Fruit fly (Drosophila melanogaster): ENCODE data around the gene senju.

Gene senju

DNA sequence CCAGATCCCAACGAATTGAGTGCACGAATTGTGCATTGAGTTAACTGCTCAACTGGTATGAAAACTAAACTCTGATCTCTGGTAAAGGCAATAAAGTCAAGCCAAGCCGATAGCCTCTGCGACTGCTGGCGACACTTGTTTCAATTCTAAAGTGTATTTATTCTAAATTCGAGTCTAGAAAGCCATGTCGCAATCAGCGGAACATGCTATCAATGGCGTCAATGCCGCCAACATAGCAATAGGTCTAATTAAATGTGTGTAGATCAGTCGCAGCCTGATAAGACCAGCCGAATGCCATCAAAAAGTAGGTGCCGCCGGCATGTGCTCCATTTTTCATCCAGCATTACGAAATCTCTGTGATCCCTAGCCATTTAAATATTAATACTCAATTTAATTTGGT is 27.1 kb upstream of the senju start:
- no peak for TF ChIP-seq fd96Ca (GFP tag; IDR thresholded peaks at IDR 0.05)
- no peak for TF ChIP-seq CG15710 (tag; optimal IDR thresholded peaks at IDR 0.05)
- TF ChIP-seq CG10348 (GFP tag; IDR thresholded peaks at IDR 0.05) = no peak
- no peak for TF ChIP-seq EcR (GFP tag; optimal IDR thresholded peaks at IDR 0.05)
- TF ChIP-seq CG14655 (GFP tag; optimal IDR thresholded peaks at IDR 0.05) = no peak
- no peak for TF ChIP-seq CG32121 (GFP tag; IDR thresholded peaks at IDR 0.05)
- TF ChIP-seq CG8301 (tag; optimal IDR thresholded peaks at IDR 0.05) = no peak

DNA sequence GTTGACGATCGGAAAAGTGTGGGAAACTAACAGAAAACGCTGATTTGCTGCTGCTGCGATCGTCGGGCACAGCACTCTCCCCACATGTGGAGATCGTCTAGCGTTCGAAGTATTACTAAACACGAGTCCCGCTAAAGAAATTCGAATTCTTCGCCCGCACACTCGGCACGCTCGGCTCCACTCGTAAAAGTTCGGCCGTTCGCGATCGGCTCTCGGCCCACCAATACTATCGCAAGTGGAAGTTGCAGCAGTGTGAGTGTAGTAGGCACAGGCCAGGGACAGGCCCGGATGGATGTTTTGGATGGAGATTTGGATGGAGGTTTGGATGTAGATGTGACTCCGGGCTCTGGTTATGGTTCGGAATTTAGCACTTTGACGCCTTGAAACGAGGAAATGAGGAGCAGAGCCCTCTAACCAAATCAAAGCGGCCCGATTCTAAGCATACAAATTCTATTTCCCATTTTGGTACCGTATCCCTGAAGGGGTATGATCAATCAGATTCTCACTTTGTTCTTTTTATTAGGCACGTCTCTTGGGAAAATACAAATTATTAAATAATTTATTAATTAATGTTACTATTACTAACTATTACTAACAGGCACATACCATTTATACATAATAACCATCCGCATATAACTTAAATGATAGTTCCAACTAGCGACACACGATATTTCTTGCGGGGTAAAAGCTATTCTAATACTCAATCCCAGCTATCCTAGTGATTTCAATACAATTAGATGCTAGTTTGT is 25.1 kb upstream of the senju start:
- no peak for TF ChIP-seq Pif1B (GFP tag; optimal IDR thresholded peaks at IDR 0.05)
- no peak for TF ChIP-seq EcR (GFP tag; optimal IDR thresholded peaks at IDR 0.05)
- TF ChIP-seq CG12605 (GFP tag; IDR thresholded peaks at IDR 0.05) = no peak
- TF ChIP-seq fd96Ca (GFP tag; IDR thresholded peaks at IDR 0.05) = 0 out of 3 replicates have a peak, but pooled peaks have one; percentile 32
- no peak for TF ChIP-seq CG34367 (tag; optimal IDR thresholded peaks at IDR 0.05)
- no peak for TF ChIP-seq CG10348 (GFP tag; IDR thresholded peaks at IDR 0.05)
- no peak for TF ChIP-seq Ets98B (GFP tag; IDR thresholded peaks at IDR 0.05)
- no peak for TF ChIP-seq CG15710 (tag; optimal IDR thresholded peaks at IDR 0.05)
- TF ChIP-seq D1 (tag; optimal IDR thresholded peaks at IDR 0.05) = no peak
- peak; percentile 11; the same call in 1 of the 2 replicates for TF ChIP-seq CG32121 (GFP tag; IDR thresholded peaks at IDR 0.05)
- no peak for TF ChIP-seq CG8159 (tag; optimal IDR thresholded peaks at IDR 0.05)
- no peak for TF ChIP-seq rn (GFP tag; IDR thresholded peaks at IDR 0.05)
- TF ChIP-seq CG9948 (tag; optimal IDR thresholded peaks at IDR 0.05) = no peak
- TF ChIP-seq Snoo (tag; optimal IDR thresholded peaks at IDR 0.05) = no peak

DNA sequence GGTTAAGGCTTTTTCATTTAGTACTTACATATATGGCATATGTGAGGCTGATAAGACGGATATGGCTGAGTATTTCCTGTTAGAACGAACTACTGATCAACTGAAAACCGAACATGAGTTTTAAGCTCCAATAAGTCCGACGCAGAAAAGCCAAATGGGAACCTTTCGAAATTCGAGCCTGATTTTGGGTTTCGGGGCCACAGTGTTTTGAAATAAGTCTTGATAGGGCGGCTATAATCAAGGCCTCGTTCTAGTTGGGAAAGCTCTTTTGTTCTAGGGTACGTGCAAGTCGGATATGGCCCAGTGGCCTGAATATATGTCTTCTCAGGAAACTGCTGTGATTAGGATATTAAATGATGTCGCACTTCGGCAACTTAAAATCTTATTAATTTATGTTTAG is 24.6 kb upstream of the senju start, which contains the start of gene vkg:
Gene vkg (minus strand): TSS at position 101 of the 400 bp plus-strand sequence.
- TF ChIP-seq CG17806 (tag; optimal IDR thresholded peaks at IDR 0.05) = no peak
- TF ChIP-seq CG8301 (tag; optimal IDR thresholded peaks at IDR 0.05) = no peak
- TF ChIP-seq fd96Ca (GFP tag; IDR thresholded peaks at IDR 0.05) = no peak
- TF ChIP-seq rn (GFP tag; IDR thresholded peaks at IDR 0.05) = no peak

DNA sequence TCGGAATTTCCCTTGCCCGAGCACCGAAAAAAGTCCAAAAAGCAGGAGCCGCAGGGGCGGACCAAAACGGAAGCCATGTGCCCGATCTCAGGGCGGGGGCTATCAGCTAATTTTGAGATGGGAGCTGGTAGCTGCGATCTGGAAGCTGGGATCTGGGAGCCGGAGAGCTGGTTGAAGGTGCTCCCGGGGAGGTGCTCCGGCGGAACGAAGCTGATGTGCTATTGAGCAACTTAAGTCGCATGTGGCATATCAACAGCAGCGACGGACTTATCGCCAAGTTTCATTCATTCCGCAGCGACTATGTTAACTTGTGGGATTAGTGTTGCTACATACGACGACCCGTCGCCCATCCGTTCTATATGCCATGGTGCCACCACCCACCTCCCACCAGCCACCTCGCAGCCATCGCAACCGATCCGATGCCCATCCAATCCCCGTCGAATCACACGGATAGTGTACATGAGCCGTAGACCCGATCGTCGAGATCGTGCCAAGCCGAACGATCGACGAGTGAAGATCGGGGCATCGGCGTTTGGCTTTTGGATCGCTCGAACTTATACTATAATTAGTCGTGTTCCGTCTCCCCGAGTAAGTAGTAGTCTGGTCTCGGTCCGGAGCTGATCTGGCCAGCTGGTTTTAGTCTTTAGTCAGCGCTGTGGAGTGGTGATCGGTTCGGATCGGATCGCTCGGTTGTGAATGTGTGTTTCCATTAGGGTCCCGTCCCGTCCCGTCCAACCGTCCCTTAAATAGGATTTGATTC is 23.4 kb upstream of the senju start, which contains the start of gene Col4a1:
Gene Col4a1 (plus strand): TSS at position 561 of the 760 bp plus-strand sequence.
- TF ChIP-seq CG13204 (GFP tag; optimal IDR thresholded peaks at IDR 0.05) = no peak
- no peak for TF ChIP-seq EcR (GFP tag; optimal IDR thresholded peaks at IDR 0.05)
- no peak for TF ChIP-seq gl (tag; optimal IDR thresholded peaks at IDR 0.05)
- TF ChIP-seq rn (GFP tag; IDR thresholded peaks at IDR 0.05) = no peak
- TF ChIP-seq CG8301 (tag; optimal IDR thresholded peaks at IDR 0.05) = no peak
- TF ChIP-seq fd96Ca (GFP tag; IDR thresholded peaks at IDR 0.05) = no peak
- TF ChIP-seq CG8159 (tag; optimal IDR thresholded peaks at IDR 0.05) = no peak
- TF ChIP-seq CG14655 (GFP tag; optimal IDR thresholded peaks at IDR 0.05) = no peak
- no peak for TF ChIP-seq CG10348 (GFP tag; IDR thresholded peaks at IDR 0.05)
- TF ChIP-seq Pif1A (GFP tag; optimal IDR thresholded peaks at IDR 0.05) = no peak
- no peak for TF ChIP-seq Ets98B (GFP tag; IDR thresholded peaks at IDR 0.05)
- TF ChIP-seq CG34367 (tag; optimal IDR thresholded peaks at IDR 0.05) = no peak
- no peak for TF ChIP-seq CG17806 (tag; optimal IDR thresholded peaks at IDR 0.05)
- no peak for TF ChIP-seq CG15710 (tag; optimal IDR thresholded peaks at IDR 0.05)
- no peak for TF ChIP-seq D1 (tag; optimal IDR thresholded peaks at IDR 0.05)
- TF ChIP-seq CG32121 (GFP tag; IDR thresholded peaks at IDR 0.05) = no peak
- TF ChIP-seq CG9948 (tag; optimal IDR thresholded peaks at IDR 0.05) = no peak
- no peak for TF ChIP-seq CG4496 (GFP tag; IDR thresholded peaks at IDR 0.05)
- no peak for TF ChIP-seq Snoo (tag; optimal IDR thresholded peaks at IDR 0.05)
- TF ChIP-seq CG12605 (GFP tag; IDR thresholded peaks at IDR 0.05) = no peak

DNA sequence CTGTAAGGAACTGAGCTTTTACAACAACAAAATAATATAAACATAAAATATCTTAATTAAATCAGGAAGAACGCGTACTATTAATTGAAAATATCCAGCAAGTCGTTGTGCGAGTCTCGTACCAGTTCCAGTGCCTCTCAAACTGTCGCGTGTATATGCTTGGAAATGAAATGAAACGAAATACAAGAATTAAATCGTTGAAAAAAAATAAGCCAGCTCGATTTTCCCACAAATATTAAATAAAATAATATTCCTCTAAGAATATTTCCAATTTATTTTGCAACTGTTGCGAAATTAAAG is 22.9 kb upstream of the senju start:
- TF ChIP-seq Pif1B (GFP tag; optimal IDR thresholded peaks at IDR 0.05) (no peak), D1 (tag; optimal IDR thresholded peaks at IDR 0.05) (no peak), CG17806 (tag; optimal IDR thresholded peaks at IDR 0.05) (no peak), fd96Ca (GFP tag; IDR thresholded peaks at IDR 0.05) (no peak), CG9948 (tag; optimal IDR thresholded peaks at IDR 0.05) (no peak), rn (GFP tag; IDR thresholded peaks at IDR 0.05) (no peak), CG15710 (tag; optimal IDR thresholded peaks at IDR 0.05) (no peak)

DNA sequence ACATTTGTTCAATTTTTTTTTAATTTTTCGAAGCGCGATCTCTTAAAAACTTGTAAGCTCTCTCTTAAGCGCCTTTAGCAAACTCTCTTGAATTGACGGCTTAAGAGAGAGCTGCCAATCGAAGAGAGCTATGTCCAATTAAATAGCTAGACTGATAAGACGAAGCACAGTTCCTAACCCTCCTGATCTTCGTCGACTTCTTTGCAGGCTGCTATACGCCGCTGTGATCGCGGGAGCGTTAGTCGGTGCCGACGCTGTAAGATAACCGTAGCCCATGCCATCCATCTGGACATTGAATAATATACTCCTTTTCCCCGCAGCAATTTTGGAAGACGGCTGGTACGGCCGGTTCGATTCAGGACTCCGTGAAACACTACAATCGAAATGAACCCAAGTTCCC is 22.1 kb upstream of the senju start:
- TF ChIP-seq Pif1A (GFP tag; optimal IDR thresholded peaks at IDR 0.05) = no peak
- no peak for TF ChIP-seq CG15710 (tag; optimal IDR thresholded peaks at IDR 0.05)
- no peak for TF ChIP-seq CG10348 (GFP tag; IDR thresholded peaks at IDR 0.05)
- TF ChIP-seq rn (GFP tag; IDR thresholded peaks at IDR 0.05) = no peak
- TF ChIP-seq CG8159 (tag; optimal IDR thresholded peaks at IDR 0.05) = no peak
- TF ChIP-seq EcR (GFP tag; optimal IDR thresholded peaks at IDR 0.05) = no peak
- TF ChIP-seq CG9948 (tag; optimal IDR thresholded peaks at IDR 0.05) = no peak
- no peak for TF ChIP-seq fd96Ca (GFP tag; IDR thresholded peaks at IDR 0.05)
- no peak for TF ChIP-seq CG34367 (tag; optimal IDR thresholded peaks at IDR 0.05)
- no peak for TF ChIP-seq Ets98B (GFP tag; IDR thresholded peaks at IDR 0.05)
- no peak for TF ChIP-seq CG13204 (GFP tag; optimal IDR thresholded peaks at IDR 0.05)
- no peak for TF ChIP-seq CG8301 (tag; optimal IDR thresholded peaks at IDR 0.05)
- TF ChIP-seq CG4496 (GFP tag; IDR thresholded peaks at IDR 0.05) = no peak
- TF ChIP-seq CG12605 (GFP tag; IDR thresholded peaks at IDR 0.05) = no peak
- no peak for TF ChIP-seq Snoo (tag; optimal IDR thresholded peaks at IDR 0.05)
- no peak for TF ChIP-seq CG17806 (tag; optimal IDR thresholded peaks at IDR 0.05)
